Fruit fly (Drosophila melanogaster): ENCODE data around the gene Hpd.

DNA sequence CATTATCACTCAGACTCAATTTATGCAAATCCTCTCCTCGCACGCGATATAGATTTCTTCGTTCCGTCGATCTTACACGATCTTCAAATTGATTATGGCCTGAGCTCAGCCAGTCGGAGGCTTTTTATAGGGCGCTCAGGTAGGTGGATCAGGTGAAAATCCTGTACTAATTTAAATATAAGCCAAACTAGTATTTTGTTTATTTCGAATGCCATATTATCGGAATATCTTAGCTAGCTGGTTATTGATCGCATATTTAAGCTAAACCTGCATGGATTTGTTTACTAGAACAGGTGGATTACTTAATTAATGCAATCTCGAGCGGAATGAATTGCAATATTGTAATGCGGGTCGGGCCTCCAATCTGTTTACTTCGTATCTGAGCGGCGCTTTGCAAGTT lies at the start of gene Hpd:
- TF ChIP-seq Myc (optimal IDR thresholded peaks at IDR 0.05) (no peak), dmrt93B (GFP tag; optimal IDR thresholded peaks at IDR 0.05) (no peak), h (GFP tag; optimal IDR thresholded peaks at IDR 0.05) (no peak), GATAd (GFP tag; optimal IDR thresholded peaks at IDR 0.05) (no peak), pan (optimal IDR thresholded peaks at IDR 0.05) (no peak)

All from whole organism, wandering third instar larva.